Worm (Caenorhabditis elegans) whole organism, L4 larva: ENCODE results near the gene tost-1.

ENCODE experiments used
- F49E8.2 ChIP-seq: sonication (generic microtip); optimal IDR thresholded peaks from 2 replicates; lab custom pipeline; 2016; ENCODE audit warnings: missing compliant biosample characterization, mild to moderate bottlenecking, missing genetic modification characterization, borderline replicate concordance
- T20F7.1 ChIP-seq: fragments of 200-800 bp; sonication (Bioruptor generic); optimal IDR thresholded peaks from 2 replicates; lab custom pipeline; 2018; ENCODE audit warnings: mild to moderate bottlenecking, missing genetic modification characterization, missing compliant biosample characterization
- T26A8.4 ChIP-seq: fragments of 200-800 bp; sonication (Bioruptor generic); IDR thresholded peaks from 2 replicates; pipeline ENCODE4 v1.3.6; 2022; ENCODE audit warnings: missing genetic modification characterization, missing compliant biosample characterization
- arid-1 ChIP-seq: fragments of 200-800 bp; sonication (Bioruptor generic); conservative IDR thresholded peaks from 2 replicates; pipeline ENCODE4 v1.3.6; 2022; ENCODE audit warnings: missing genetic modification reagents, missing genetic modification characterization, missing compliant biosample characterization
- ceh-20 ChIP-seq: fragments of 200-800 bp; sonication (Bioruptor generic); IDR thresholded peaks from 2 replicates; pipeline ENCODE4 v1.3.6; 2022; ENCODE audit warnings: missing genetic modification reagents, missing genetic modification characterization, missing compliant biosample characterization
- ceh-28 ChIP-seq: fragments of 150-350 bp; optimal IDR thresholded peaks from 2 replicates; lab custom pipeline; 2014; ENCODE audit warnings: missing biosample characterization, missing genetic modification reagents, missing genetic modification characterization
- ceh-32 ChIP-seq: sonication (generic microtip); optimal IDR thresholded peaks from 2 replicates; lab custom pipeline; 2016; ENCODE audit warnings: mild to moderate bottlenecking, missing genetic modification characterization, missing compliant biosample characterization; ENCODE audit not compliant: poor library complexity
- cey-2 ChIP-seq: sonication (generic microtip); optimal IDR thresholded peaks from 3 replicates; lab custom pipeline; 2017; ENCODE audit warnings: missing genetic modification characterization, mild to moderate bottlenecking, missing compliant biosample characterization, antibody characterized with exemption, borderline replicate concordance; ENCODE audit not compliant: insufficient read depth
- ctbp-1 ChIP-seq: fragments of 200-800 bp; sonication (Bioruptor generic); IDR thresholded peaks from 2 replicates; pipeline ENCODE4 v1.3.6; 2022; ENCODE audit warnings: missing genetic modification reagents, missing genetic modification characterization, missing compliant biosample characterization
- daf-12 ChIP-seq: fragments of 150-350 bp; optimal IDR thresholded peaks from 2 replicates; lab custom pipeline; 2014; ENCODE audit warnings: missing biosample characterization, missing genetic modification reagents, missing genetic modification characterization
- daf-16 ChIP-seq, 3 experiments: sonication (generic microtip); optimal IDR thresholded peaks; 2 replicates each; lab custom pipeline; 2016 to 2017; ENCODE audit warnings: missing genetic modification characterization in 3 of 3, missing genetic modification reagents in 3 of 3, mild to moderate bottlenecking in 2 of 3, missing compliant biosample characterization in 2 of 3, missing biosample characterization in 1 of 3, moderate library complexity in 1 of 3
- dmd-6 ChIP-seq: fragments of 200-800 bp; sonication (Bioruptor generic); IDR thresholded peaks from 2 replicates; pipeline ENCODE4 v1.3.6; 2022; ENCODE audit warnings: missing genetic modification reagents, missing genetic modification characterization, missing compliant biosample characterization
- dmd-8 ChIP-seq: fragments of 200-800 bp; sonication (Bioruptor generic); IDR thresholded peaks from 2 replicates; pipeline ENCODE4 v1.3.6; 2022; ENCODE audit warnings: missing genetic modification characterization, missing compliant biosample characterization
- dpl-1 ChIP-seq: fragments of 150-350 bp; optimal IDR thresholded peaks from 2 replicates; lab custom pipeline; 2014; ENCODE audit warnings: missing biosample characterization, missing genetic modification reagents, missing genetic modification characterization
- duxl-1 ChIP-seq: sonication (generic microtip); optimal IDR thresholded peaks from 2 replicates; lab custom pipeline; 2016; ENCODE audit warnings: mild to moderate bottlenecking, missing genetic modification characterization, moderate library complexity, missing compliant biosample characterization; ENCODE audit not compliant: poor library complexity
- dve-1 ChIP-seq: sonication (generic microtip); optimal IDR thresholded peaks from 2 replicates; lab custom pipeline; 2017; ENCODE audit warnings: antibody characterized with exemption, mild to moderate bottlenecking, missing genetic modification characterization, missing compliant biosample characterization; ENCODE audit not compliant: insufficient read depth
- egl-43 ChIP-seq: fragments of 200-800 bp; sonication (Bioruptor generic); IDR thresholded peaks from 2 replicates; pipeline ENCODE4 v1.3.6; 2022; ENCODE audit warnings: missing genetic modification reagents, missing genetic modification characterization, missing compliant biosample characterization
- fkh-10 ChIP-seq: fragments of 150-350 bp; optimal IDR thresholded peaks from 2 replicates; lab custom pipeline; 2014; ENCODE audit warnings: missing biosample characterization, missing genetic modification reagents, missing genetic modification characterization
- hlh-11 ChIP-seq: fragments of 200-800 bp; sonication (Bioruptor generic); optimal IDR thresholded peaks from 2 replicates; lab custom pipeline; 2018; ENCODE audit warnings: mild to moderate bottlenecking, missing genetic modification characterization, missing compliant biosample characterization
- hmg-1.1 ChIP-seq: fragments of 200-800 bp; sonication (Bioruptor generic); IDR thresholded peaks from 2 replicates; pipeline ENCODE4 v1.3.6; 2022; ENCODE audit warnings: missing genetic modification reagents, missing genetic modification characterization, missing compliant biosample characterization
- lim-7 ChIP-seq: fragments of 200-800 bp; sonication (Bioruptor generic); IDR thresholded peaks from 2 replicates; pipeline ENCODE4 v1.3.6; 2022; ENCODE audit warnings: missing genetic modification characterization, missing compliant biosample characterization
- lin-29 ChIP-seq: fragments of 200-800 bp; sonication (Bioruptor generic); IDR thresholded peaks from 2 replicates; pipeline ENCODE4 v1.3.6; 2022; ENCODE audit warnings: missing genetic modification reagents, missing genetic modification characterization, missing compliant biosample characterization
- lsy-2 ChIP-seq, 2 experiments: fragments of 150-350 bp in 1 of 2; sonication (generic microtip) in 1 of 2; optimal IDR thresholded peaks; 2 replicates each; lab custom pipeline; 2014 to 2017; ENCODE audit warnings: missing biosample characterization in 2 of 2, missing genetic modification characterization in 2 of 2
- madf-5 ChIP-seq, 2 experiments: fragments of 200-800 bp; sonication (Bioruptor generic); IDR thresholded peaks; 2 replicates each; pipeline ENCODE4 v1.3.6; 2022; ENCODE audit warnings: missing compliant biosample characterization in 2 of 2, missing genetic modification characterization in 2 of 2
- madf-9 ChIP-seq: fragments of 200-800 bp; sonication (Bioruptor generic); conservative IDR thresholded peaks from 2 replicates; pipeline ENCODE4 v1.3.6; 2022; ENCODE audit warnings: missing genetic modification reagents, missing genetic modification characterization, missing compliant biosample characterization
- mdt-29 ChIP-seq: fragments of 200-800 bp; sonication (Bioruptor generic); IDR thresholded peaks from 2 replicates; pipeline ENCODE4 v1.3.6; 2022; ENCODE audit warnings: missing genetic modification reagents, missing genetic modification characterization, missing compliant biosample characterization
- mep-1 ChIP-seq: fragments of 150-350 bp; sonication (generic microtip); optimal IDR thresholded peaks from 3 replicates; lab custom pipeline; 2014; ENCODE audit warnings: missing biosample characterization, missing genetic modification characterization
- mes-2 ChIP-seq: sonication (generic microtip); optimal IDR thresholded peaks from 2 replicates; lab custom pipeline; 2016; ENCODE audit warnings: missing genotype, mild to moderate bottlenecking, missing genetic modification characterization, missing compliant biosample characterization; ENCODE audit not compliant: poor library complexity, severe bottlenecking
- mxl-3 ChIP-seq: fragments of 200-800 bp; sonication (Bioruptor generic); optimal IDR thresholded peaks from 2 replicates; lab custom pipeline; 2018; ENCODE audit warnings: mild to moderate bottlenecking, missing genetic modification characterization, missing compliant biosample characterization
- nhr-102 ChIP-seq: sonication (generic microtip); optimal IDR thresholded peaks from 2 replicates; lab custom pipeline; 2016; ENCODE audit warnings: mild to moderate bottlenecking, missing genetic modification characterization, moderate library complexity, missing compliant biosample characterization
- nhr-28 ChIP-seq: fragments of 150-350 bp; optimal IDR thresholded peaks from 2 replicates; lab custom pipeline; 2014; ENCODE audit warnings: missing biosample characterization, missing genetic modification characterization
- nhr-76 ChIP-seq: fragments of 150-350 bp; optimal IDR thresholded peaks from 2 replicates; lab custom pipeline; 2014; ENCODE audit warnings: missing biosample characterization, missing genetic modification characterization
- rbr-2 ChIP-seq: sonication (generic microtip); optimal IDR thresholded peaks from 2 replicates; lab custom pipeline; 2016; ENCODE audit warnings: missing genotype, missing genetic modification characterization, missing compliant biosample characterization
- saeg-2 ChIP-seq: fragments of 200-800 bp; sonication (Bioruptor generic); IDR thresholded peaks from 2 replicates; pipeline ENCODE4 v1.3.6; 2022; ENCODE audit warnings: missing genetic modification reagents, missing genetic modification characterization, missing compliant biosample characterization
- snpc-1.2 ChIP-seq: fragments of 200-800 bp; sonication (Bioruptor generic); IDR thresholded peaks from 2 replicates; pipeline ENCODE4 v1.3.6; 2022; ENCODE audit warnings: missing genetic modification reagents, missing genetic modification characterization, missing compliant biosample characterization
- spr-3 ChIP-seq: fragments of 200-800 bp; sonication (Bioruptor generic); optimal IDR thresholded peaks from 2 replicates; lab custom pipeline; 2018; ENCODE audit warnings: mild to moderate bottlenecking, missing genetic modification characterization, missing compliant biosample characterization
- unc-62 ChIP-seq, 3 experiments: fragments of 150-350 bp in 1 of 3; sonication (generic microtip); optimal IDR thresholded peaks in 2 of 3; peaks in 1 of 3; 1 replicate in 1 of 3; 2 replicates in 2 of 3; lab custom pipeline; 2014 to 2017; ENCODE audit warnings: missing biosample characterization in 3 of 3, missing genetic modification characterization in 3 of 3, missing genetic modification reagents in 3 of 3, missing genotype in 1 of 3
- vab-7 ChIP-seq: fragments of 200-800 bp; sonication (Bioruptor generic); IDR thresholded peaks from 2 replicates; pipeline ENCODE4 v1.3.6; 2022; ENCODE audit warnings: missing genetic modification reagents, missing genetic modification characterization, missing compliant biosample characterization
- zfp-2 ChIP-seq: sonication (generic microtip); optimal IDR thresholded peaks from 2 replicates; lab custom pipeline; 2016; ENCODE audit warnings: mild to moderate bottlenecking, missing genetic modification characterization, missing compliant biosample characterization
- zip-11 ChIP-seq: fragments of 200-800 bp; sonication (Bioruptor generic); IDR thresholded peaks from 2 replicates; pipeline ENCODE4 v1.3.6; 2022; ENCODE audit warnings: missing genetic modification characterization, missing compliant biosample characterization
- zip-2 ChIP-seq: fragments of 150-350 bp; optimal IDR thresholded peaks from 2 replicates; lab custom pipeline; 2014; ENCODE audit warnings: missing biosample characterization, missing genetic modification characterization

The tost-1 gene

ce11 chrIII:4922020-4922419 is 43.9 kb upstream of the tost-1 start, which contains the start of gene mmab-1 (continued):
- TF ChIP-seq madf-9 (GFP tag; lab: Robert Waterston, UW), result peak; percentile 65; the same call in 1 of the 2 replicates
- 0 out of 2 replicates have a peak, but pooled peaks have one; percentile 8 for TF ChIP-seq lin-29 (GFP tag; lab: Robert Waterston, UW)
- peak; percentile 29 for TF ChIP-seq dve-1 (tag; lab: Kevin White, UChicago)
- TF ChIP-seq lsy-2 (tag; optimal IDR thresholded peaks at IDR 0.05; lab: Kevin White, UChicago), result peak in 1 of 2 experiments; percentile 33
- TF ChIP-seq hmg-1.1 (GFP tag; lab: Robert Waterston, UW), result peak; percentile 65
- peak; percentile 3 for TF ChIP-seq mxl-3
- TF ChIP-seq rbr-2, result peak; percentile 50
- peak; percentile 34 for TF ChIP-seq dpl-1 (GFP tag; lab: Kevin White, UChicago)
- peak; percentile 74 for TF ChIP-seq ceh-20 (GFP tag; lab: Robert Waterston, UW)
- TF ChIP-seq lim-7, result peak; percentile 45; the same call in 1 of the 2 replicates
- TF ChIP-seq ctbp-1, result peak; percentile 85
- TF ChIP-seq arid-1 (GFP tag; lab: Robert Waterston, UW), result 0 out of 2 replicates have a peak, but pooled peaks have one; percentile 40

ce11 chrIII:4920221-4920620 is 42.1 kb upstream of the tost-1 start, which contains the start of gene ula-1:
ula-1 (minus strand) TSS chrIII:4920321.
- TF ChIP-seq ceh-32 (tag; lab: Kevin White, UChicago) (no peak), spr-3 (GFP tag; lab: Kevin White, UChicago) (no peak), zip-11 (GFP tag; lab: Robert Waterston, UW) (no peak), lim-7 (no peak), dpl-1 (GFP tag; lab: Kevin White, UChicago) (no peak), ceh-28 (tag; lab: Kevin White, UChicago) (no peak), nhr-76 (tag; lab: Kevin White, UChicago) (no peak), F49E8.2 (no peak), arid-1 (GFP tag; lab: Robert Waterston, UW) (no peak), dmd-8 (no peak), dmd-6 (GFP tag; lab: Robert Waterston, UW) (no peak), rbr-2 (no peak), fkh-10 (GFP tag; lab: Kevin White, UChicago) (no peak), daf-12 (tag; lab: Kevin White, UChicago) (no peak), snpc-1.2 (GFP tag; lab: Robert Waterston, UW) (no peak), egl-43 (no peak)
- TF ChIP-seq, all 104 proteins: peak for 0

- TF ChIP-seq unc-62 (GFP tag; optimal IDR thresholded peaks at IDR 0.05 in 1 of 2; lab: Kevin White, UChicago) (peak in 1 of 2 experiments; percentile 95), unc-62 (tag; optimal IDR thresholded peaks at IDR 0.05; lab: Kevin White, UChicago) (no peak), nhr-28 (tag; lab: Kevin White, UChicago) (no peak)
These were observed 40.8 kb upstream of the tost-1 start for ce11 chrIII:4918906-4919305.

- no peak for TF ChIP-seq daf-16 (GFP tag; optimal IDR thresholded peaks at IDR 0.05; lab: Kevin White, UChicago)
- peak; percentile 44 for TF ChIP-seq daf-16 (tag; optimal IDR thresholded peaks at IDR 0.05; lab: Kevin White, UChicago)
- no peak for TF ChIP-seq hlh-11 (tag; lab: Kevin White, UChicago)
- no peak for TF ChIP-seq saeg-2 (GFP tag; lab: Robert Waterston, UW)
- peak; percentile 34 for TF ChIP-seq mep-1 (tag; lab: Kevin White, UChicago)
- peak in 1 of 2 experiments; percentile 76 for TF ChIP-seq lsy-2 (tag; optimal IDR thresholded peaks at IDR 0.05; lab: Kevin White, UChicago)
- TF ChIP-seq madf-5 (GFP tag; IDR thresholded peaks at IDR 0.05; lab: Robert Waterston, UW), result no peak
- no peak for TF ChIP-seq vab-7 (GFP tag; lab: Robert Waterston, UW)
- TF ChIP-seq ceh-20 (GFP tag; lab: Robert Waterston, UW), result no peak
- no peak for TF ChIP-seq zfp-2 (tag; lab: Kevin White, UChicago)
- no peak for TF ChIP-seq fkh-10 (GFP tag; lab: Kevin White, UChicago)
- no peak for TF ChIP-seq duxl-1 (tag; lab: Kevin White, UChicago)
- TF ChIP-seq mes-2, result peak; percentile 76
- TF ChIP-seq nhr-102, result no peak
- TF ChIP-seq T26A8.4, result no peak
- no peak for TF ChIP-seq zip-2 (tag; lab: Kevin White, UChicago)
- TF ChIP-seq spr-3 (GFP tag; lab: Kevin White, UChicago), result no peak
- TF ChIP-seq T20F7.1, result no peak
- no peak for TF ChIP-seq cey-2 (tag; lab: Kevin White, UChicago)
- TF ChIP-seq mdt-29, result no peak
These were observed 40.0 kb upstream of the tost-1 start, which contains the start of gene rpb-8 for ce11 chrIII:4917960-4918712. rpb-8 (minus strand) TSS chrIII:4918008.
